Worm (Caenorhabditis elegans) whole organism, mixed stage, embryonic: ENCODE results near the gene C49C3.8.
"Not testable (repeated sequence)": the region's sequence is repeated elsewhere in the genome, so short reads cannot be mapped to it uniquely, and the experiment has no call there.

Experiments
- bed-3 ChIP-seq: fragments of 200-800 bp; sonication (Bioruptor generic); optimal IDR thresholded peaks from 3 replicates; lab custom pipeline; 2018; ENCODE audit warnings: mild to moderate bottlenecking, missing genetic modification characterization, moderate library complexity, missing compliant biosample characterization
- blmp-1 ChIP-seq: fragments of 150-350 bp; optimal IDR thresholded peaks from 2 replicates; lab custom pipeline; 2014; ENCODE audit warnings: missing biosample characterization, missing genetic modification characterization
- ceh-39 ChIP-seq: fragments of 150-350 bp; optimal IDR thresholded peaks from 2 replicates; lab custom pipeline; 2014; ENCODE audit warnings: missing biosample characterization, missing genetic modification characterization
- ceh-43 ChIP-seq: fragments of 200-800 bp; sonication (Bioruptor generic); optimal IDR thresholded peaks from 2 replicates; lab custom pipeline; 2018; ENCODE audit warnings: mild to moderate bottlenecking, missing genetic modification characterization, moderate library complexity, missing compliant biosample characterization
- ces-1 ChIP-seq: fragments of 150-350 bp; optimal IDR thresholded peaks from 2 replicates; lab custom pipeline; 2014; ENCODE audit warnings: missing biosample characterization, missing genetic modification reagents, missing genetic modification characterization
- cnd-1 ChIP-seq: fragments of 200-800 bp; sonication (Bioruptor generic); optimal IDR thresholded peaks from 2 replicates; lab custom pipeline; 2018; ENCODE audit warnings: mild to moderate bottlenecking, missing genetic modification characterization, missing compliant biosample characterization
- drap-1 ChIP-seq: fragments of 200-800 bp; sonication (Bioruptor generic); optimal IDR thresholded peaks from 3 replicates; lab custom pipeline; 2018; ENCODE audit warnings: mild to moderate bottlenecking, missing genetic modification characterization, missing compliant biosample characterization
- elt-3 ChIP-seq: fragments of 150-350 bp; optimal IDR thresholded peaks from 2 replicates; lab custom pipeline; 2014; ENCODE audit warnings: missing biosample characterization, missing genetic modification characterization
- flh-1 ChIP-seq: fragments of 200-800 bp; sonication (Bioruptor generic); optimal IDR thresholded peaks from 2 replicates; lab custom pipeline; 2018; ENCODE audit warnings: mild to moderate bottlenecking, missing genetic modification characterization, moderate library complexity, missing compliant biosample characterization
- ham-2 ChIP-seq: fragments of 200-800 bp; sonication (Bioruptor generic); optimal IDR thresholded peaks from 2 replicates; lab custom pipeline; 2018; ENCODE audit warnings: mild to moderate bottlenecking, missing genetic modification characterization, missing compliant biosample characterization
- hlh-1 ChIP-seq: fragments of 150-350 bp; optimal IDR thresholded peaks from 2 replicates; lab custom pipeline; 2014; ENCODE audit warnings: missing biosample characterization, missing genetic modification reagents, missing genetic modification characterization
- lin-13 ChIP-seq: fragments of 150-350 bp; optimal IDR thresholded peaks from 2 replicates; lab custom pipeline; 2014; ENCODE audit warnings: missing biosample characterization, missing genetic modification characterization
- lin-32 ChIP-seq: fragments of 200-800 bp; sonication (Bioruptor generic); optimal IDR thresholded peaks from 2 replicates; lab custom pipeline; 2018; ENCODE audit warnings: mild to moderate bottlenecking, missing genetic modification characterization, missing compliant biosample characterization
- lsy-2 ChIP-seq: fragments of 150-350 bp; optimal IDR thresholded peaks from 2 replicates; lab custom pipeline; 2014; ENCODE audit warnings: missing biosample characterization, missing genetic modification characterization
- mab-5 ChIP-seq: fragments of 150-350 bp; optimal IDR thresholded peaks from 2 replicates; lab custom pipeline; 2014; ENCODE audit warnings: missing biosample characterization, missing genetic modification characterization
- mep-1 ChIP-seq: fragments of 150-350 bp; optimal IDR thresholded peaks from 2 replicates; lab custom pipeline; 2017; ENCODE audit warnings: missing biosample characterization, missing genetic modification reagents, missing genetic modification characterization, inconsistent platforms
- nhr-12 ChIP-seq: fragments of 150-350 bp; optimal IDR thresholded peaks from 2 replicates; lab custom pipeline; 2014; ENCODE audit warnings: missing biosample characterization, missing genetic modification characterization
- nhr-2 ChIP-seq: fragments of 150-350 bp; optimal IDR thresholded peaks from 2 replicates; lab custom pipeline; 2014; ENCODE audit warnings: missing biosample characterization, missing genetic modification characterization
- nhr-237 ChIP-seq: fragments of 150-350 bp; optimal IDR thresholded peaks from 2 replicates; lab custom pipeline; 2014; ENCODE audit warnings: missing biosample characterization, missing genetic modification characterization
- nhr-28 ChIP-seq: fragments of 150-350 bp; optimal IDR thresholded peaks from 2 replicates; lab custom pipeline; 2014; ENCODE audit warnings: missing biosample characterization, missing genetic modification characterization
- nhr-76 ChIP-seq: sonication (generic microtip); optimal IDR thresholded peaks from 2 replicates; lab custom pipeline; 2017; ENCODE audit warnings: missing biosample characterization, missing genetic modification characterization
- pha-4 ChIP-seq: fragments of 150-350 bp; optimal IDR thresholded peaks from 2 replicates; lab custom pipeline; 2018; ENCODE audit warnings: missing biosample characterization, missing genetic modification reagents, missing genetic modification characterization
- snpc-4 ChIP-seq: fragments of 150-350 bp; optimal IDR thresholded peaks from 2 replicates; lab custom pipeline; 2014; ENCODE audit warnings: missing biosample characterization, missing genetic modification characterization
- sptf-1 ChIP-seq: sonication (generic microtip); optimal IDR thresholded peaks from 2 replicates; lab custom pipeline; 2017; ENCODE audit warnings: mild to moderate bottlenecking, missing genetic modification characterization, moderate library complexity, missing compliant biosample characterization
- unc-120 ChIP-seq: sonication (generic microtip); optimal IDR thresholded peaks from 2 replicates; lab custom pipeline; 2017; ENCODE audit warnings: missing genetic modification characterization, missing compliant biosample characterization; ENCODE audit not compliant: poor library complexity, severe bottlenecking
- unc-39 ChIP-seq: fragments of 150-350 bp; optimal IDR thresholded peaks from 2 replicates; lab custom pipeline; 2014; ENCODE audit warnings: missing biosample characterization, missing genetic modification characterization
- unc-62 ChIP-seq: fragments of 150-350 bp; optimal IDR thresholded peaks from 2 replicates; lab custom pipeline; 2014; ENCODE audit warnings: missing biosample characterization, missing genetic modification reagents, missing genetic modification characterization
- zip-8 ChIP-seq: fragments of 150-350 bp; optimal IDR thresholded peaks from 2 replicates; lab custom pipeline; 2014; ENCODE audit warnings: missing biosample characterization, missing genetic modification characterization
- ztf-11 ChIP-seq: fragments of 150-350 bp; optimal IDR thresholded peaks from 2 replicates; lab custom pipeline; 2014; ENCODE audit warnings: missing biosample characterization, missing genetic modification characterization

C49C3.8 gene

DNA sequence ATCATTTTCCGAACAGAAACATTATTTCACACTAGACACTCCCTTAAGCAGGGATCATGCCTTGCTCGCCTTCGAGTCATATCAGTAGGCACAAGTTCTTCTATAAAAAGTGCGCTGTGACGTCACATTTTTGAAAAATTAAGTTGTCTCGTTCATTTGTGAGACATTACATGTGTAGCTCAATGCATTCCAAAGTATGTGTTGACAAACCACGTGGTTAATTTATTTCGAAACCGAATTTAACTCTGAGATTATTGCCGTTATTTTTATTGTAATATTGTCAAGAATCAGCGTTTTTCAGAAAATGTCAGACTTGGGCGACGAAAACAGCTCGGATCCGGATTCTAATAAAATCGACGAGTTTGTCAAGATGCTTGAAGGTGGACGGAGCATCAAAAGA lies 40.5 kb upstream of the C49C3.8 start, which contains the start of gene T28F3.5:
Gene T28F3.5, plus strand, starts transcription at position 301 of the 400 bp plus-strand sequence.
- TF ChIP-seq elt-3 (tag; lab: Kevin White, UChicago), result no peak
- TF ChIP-seq blmp-1, result no peak
- no peak for TF ChIP-seq lin-32
- no peak for TF ChIP-seq ceh-39 (tag; lab: Kevin White, UChicago)
- no peak for TF ChIP-seq bed-3 (GFP tag; lab: Kevin White, UChicago)
- no peak for TF ChIP-seq nhr-12 (tag; lab: Kevin White, UChicago)
- no peak for TF ChIP-seq drap-1
- no peak for TF ChIP-seq ceh-43 (GFP tag; lab: Kevin White, UChicago)
- TF ChIP-seq nhr-76 (tag; lab: Kevin White, UChicago), result no peak
- TF ChIP-seq lsy-2, result no peak
- TF ChIP-seq ham-2 (GFP tag; lab: Kevin White, UChicago), result no peak
- TF ChIP-seq nhr-237, result no peak
- TF ChIP-seq nhr-2 (tag; lab: Kevin White, UChicago), result no peak
- no peak for TF ChIP-seq cnd-1
- no peak for TF ChIP-seq ztf-11 (tag; lab: Kevin White, UChicago)
- no peak for TF ChIP-seq mep-1 (tag; lab: Kevin White, UChicago)
- TF ChIP-seq unc-39 (tag; lab: Kevin White, UChicago), result no peak
- TF ChIP-seq lin-13, result no peak
- no peak for TF ChIP-seq pha-4 (tag; lab: Kevin White, UChicago)

DNA sequence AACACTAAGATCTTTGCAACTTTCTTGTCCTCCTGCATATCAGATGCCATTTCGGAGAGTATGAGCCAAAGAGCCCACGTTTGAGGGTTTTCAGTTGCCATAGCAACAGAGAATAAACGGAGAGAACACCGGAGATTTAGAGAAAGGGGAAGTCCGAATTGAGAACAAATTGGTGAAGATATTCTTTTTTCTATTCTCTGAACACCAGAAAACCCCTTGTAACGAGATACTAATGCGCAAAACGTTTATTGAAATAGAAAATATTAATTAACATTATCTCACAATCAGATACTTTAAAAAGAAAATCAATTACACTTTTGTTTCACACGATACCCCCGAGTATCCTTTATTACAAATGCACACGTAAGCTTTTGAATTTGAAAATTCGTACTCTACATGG lies 33.1 kb upstream of the C49C3.8 start, which contains the start of gene ifta-2:
Gene ifta-2, minus strand, starts transcription at position 101 of the 400 bp plus-strand sequence.
- no peak for TF ChIP-seq drap-1
- TF ChIP-seq hlh-1 (tag; lab: Kevin White, UChicago), result no peak
- no peak for TF ChIP-seq nhr-28
- TF ChIP-seq blmp-1, result no peak
- no peak for TF ChIP-seq lin-32
- TF ChIP-seq nhr-76 (tag; lab: Kevin White, UChicago), result no peak
- no peak for TF ChIP-seq lsy-2
- TF ChIP-seq mep-1 (tag; lab: Kevin White, UChicago), result no peak
- TF ChIP-seq sptf-1, result no peak
- no peak for TF ChIP-seq pha-4 (tag; lab: Kevin White, UChicago)

DNA sequence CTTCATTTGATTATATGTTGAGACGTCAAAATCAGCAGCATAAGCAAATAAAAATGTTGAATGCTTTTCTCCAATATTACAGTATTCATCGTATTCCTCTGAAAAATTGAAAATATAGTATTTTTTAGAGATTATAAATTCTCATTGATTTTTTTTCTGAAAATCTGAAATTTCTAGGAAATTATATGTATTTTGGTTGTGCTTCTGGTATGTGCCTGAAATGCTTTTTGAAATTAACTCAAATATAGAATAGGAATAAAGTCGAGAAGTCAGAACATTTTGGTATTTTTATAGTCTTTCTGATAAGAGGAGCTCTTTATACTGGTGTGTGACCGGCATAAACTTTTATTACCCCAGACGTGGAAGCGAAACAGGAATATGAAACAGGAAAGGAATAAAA lies 27.8 kb upstream of the C49C3.8 start, which contains the start of gene T28F3.8:
Gene T28F3.8, minus strand, starts transcription at position 101 of the 400 bp plus-strand sequence.
- TF ChIP-seq ham-2 (GFP tag; lab: Kevin White, UChicago); nhr-2 (tag; lab: Kevin White, UChicago); nhr-237: not testable (repeated sequence)

DNA sequence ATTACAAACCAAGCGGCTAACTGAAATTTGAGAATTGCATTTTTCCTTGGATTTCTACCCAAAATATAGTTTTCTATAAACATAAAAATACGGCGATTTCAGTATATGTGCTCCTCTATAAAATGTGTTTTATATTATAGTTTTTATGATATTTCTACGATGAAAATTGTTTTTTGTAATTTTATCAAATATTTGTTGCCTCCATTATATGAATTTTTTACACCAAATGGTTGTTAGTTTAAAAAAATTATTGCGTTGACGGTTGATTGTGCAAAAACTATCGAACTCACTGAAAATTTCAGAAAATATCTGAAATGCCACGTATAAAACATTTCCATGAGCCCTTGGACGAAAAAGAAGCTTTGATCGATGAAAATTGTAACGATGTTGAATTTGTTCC lies 26.8 kb upstream of the C49C3.8 start, which contains the start of gene T28F3.9:
Gene T28F3.9, plus strand, starts transcription at position 301 of the 400 bp plus-strand sequence.
- no peak for TF ChIP-seq mab-5
- no peak for TF ChIP-seq snpc-4 (tag; lab: Kevin White, UChicago)
- no peak for TF ChIP-seq unc-62 (GFP tag; lab: Kevin White, UChicago)
- TF ChIP-seq nhr-12 (tag; lab: Kevin White, UChicago), result no peak
- no peak for TF ChIP-seq flh-1 (GFP tag; lab: Kevin White, UChicago)
- TF ChIP-seq unc-120 (tag; lab: Kevin White, UChicago), result no peak
- TF ChIP-seq ces-1 (GFP tag; lab: Kevin White, UChicago), result no peak
- no peak for TF ChIP-seq ceh-39 (tag; lab: Kevin White, UChicago)
- no peak for TF ChIP-seq nhr-28
- no peak for TF ChIP-seq sptf-1
- TF ChIP-seq zip-8 (tag; lab: Kevin White, UChicago), result no peak
- TF ChIP-seq, all 35 proteins: peak for 0

DNA sequence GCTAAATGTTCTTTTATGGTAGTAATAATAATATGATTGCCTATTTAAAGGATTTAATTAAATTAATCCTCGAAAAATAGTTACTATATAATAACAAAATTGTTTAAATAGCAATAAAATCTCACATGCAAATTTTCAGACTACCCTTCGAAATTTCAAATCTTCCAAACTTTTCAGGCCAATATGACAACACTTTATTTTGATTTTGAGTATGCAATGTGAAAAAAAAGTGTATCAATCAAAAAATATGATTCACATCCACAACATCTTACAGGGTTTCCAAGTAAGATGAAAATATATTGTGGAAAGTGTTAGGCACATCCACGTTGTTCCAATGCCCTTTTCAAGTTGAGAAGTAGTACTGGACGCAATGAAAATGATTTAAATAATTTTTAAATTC lies 23.2 kb upstream of the C49C3.8 start, which contains the start of gene snf-9:
Gene snf-9, plus strand, starts transcription at position 301 of the 400 bp plus-strand sequence.
- TF ChIP-seq drap-1, result no peak
- no peak for TF ChIP-seq elt-3 (tag; lab: Kevin White, UChicago)
- no peak for TF ChIP-seq lsy-2
- no peak for TF ChIP-seq ces-1 (GFP tag; lab: Kevin White, UChicago)
- no peak for TF ChIP-seq ceh-39 (tag; lab: Kevin White, UChicago)

DNA sequence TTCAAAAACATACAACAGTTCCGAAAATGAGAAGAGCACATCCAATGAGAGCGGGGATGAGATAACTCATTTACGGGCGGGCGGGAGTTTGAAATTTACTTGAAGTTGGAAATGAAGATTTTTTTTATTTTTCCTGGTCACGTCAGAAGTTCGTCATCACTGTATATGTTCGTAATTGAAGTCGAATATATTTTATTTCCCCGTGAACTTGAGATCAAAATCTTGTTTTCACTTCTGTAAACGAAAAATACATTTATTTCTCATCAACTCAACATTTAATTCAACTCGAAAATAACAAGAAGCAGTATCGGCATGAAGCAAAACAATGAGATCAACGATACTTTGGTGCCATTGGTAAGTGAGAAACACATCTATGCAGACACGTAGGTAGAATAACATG lies 18.6 kb upstream of the C49C3.8 start, which contains the start of gene C49C3.20:
Gene C49C3.20, minus strand, starts transcription at position 101 of the 400 bp plus-strand sequence.
- TF ChIP-seq snpc-4 (tag; lab: Kevin White, UChicago) (no peak), nhr-28 (no peak)
- TF ChIP-seq, all 35 proteins: peak for 0
